Fruit fly (Drosophila melanogaster) whole organism, embryonic: ENCODE results near the gene Actn3.

Experiments used
- Adf1 ChIP-seq: fragments of 200-800 bp; sonication (Bioruptor generic); IDR thresholded peaks from 2 replicates; pipeline ENCODE4 v1.3.6; 2022; ENCODE audit warnings: missing biosample characterization, missing genetic modification characterization
- Antp ChIP-seq: fragments of 200-800 bp; sonication (Bioruptor generic); optimal IDR thresholded peaks from 3 replicates; lab custom pipeline; 2016; ENCODE audit warnings: missing biosample characterization, missing genetic modification characterization
- Blimp-1 ChIP-seq: fragments of 200-800 bp; sonication (Bioruptor generic); optimal IDR thresholded peaks from 3 replicates; lab custom pipeline; 2018; ENCODE audit warnings: missing biosample characterization, missing genetic modification characterization, mild to moderate bottlenecking, moderate library complexity, missing genetic modification reagents
- CG10959 ChIP-seq: fragments of 200-800 bp; sonication (Bioruptor generic); IDR thresholded peaks from 2 replicates; pipeline ENCODE4 v1.3.6; 2022; ENCODE audit warnings: missing biosample characterization, missing genetic modification characterization
- CG12236 ChIP-seq: fragments of 200-800 bp; sonication (Bioruptor generic); optimal IDR thresholded peaks from 2 replicates; lab custom pipeline; 2016; ENCODE audit warnings: missing biosample characterization, missing genetic modification characterization
- CG13287 ChIP-seq: fragments of 200-800 bp; sonication (Bioruptor generic); IDR thresholded peaks from 2 replicates; pipeline ENCODE4 v1.3.6; 2022; ENCODE audit warnings: missing biosample characterization, missing genetic modification characterization; ENCODE audit not compliant: partially characterized antibody
- CG14710 ChIP-seq: fragments of 200-800 bp; sonication (Bioruptor generic); optimal IDR thresholded peaks from 3 replicates; lab custom pipeline; 2019; ENCODE audit warnings: missing biosample characterization, mild to moderate bottlenecking, missing genetic modification characterization, moderate library complexity
- CG32532 ChIP-seq: fragments of 200-800 bp; sonication (Bioruptor generic); IDR thresholded peaks from 2 replicates; pipeline ENCODE4 v1.3.6; 2022; ENCODE audit warnings: missing biosample characterization, missing genetic modification characterization
- CG3838 ChIP-seq: fragments of 200-800 bp; sonication (Bioruptor generic); optimal IDR thresholded peaks from 3 replicates; lab custom pipeline; 2016; ENCODE audit warnings: missing biosample characterization, missing genetic modification characterization
- CG6175 ChIP-seq: fragments of 200-800 bp; sonication (Bioruptor generic); IDR thresholded peaks from 3 replicates; pipeline ENCODE4 v1.3.6; 2022; ENCODE audit warnings: missing biosample characterization, missing genetic modification characterization
- CG7839 ChIP-seq: fragments of 200-800 bp; sonication (Bioruptor generic); optimal IDR thresholded peaks from 3 replicates; lab custom pipeline; 2018; ENCODE audit warnings: missing biosample characterization, mild to moderate bottlenecking, missing genetic modification characterization, moderate library complexity
- Dbx ChIP-seq: fragments of 200-800 bp; sonication (Bioruptor generic); IDR thresholded peaks from 3 replicates; pipeline ENCODE4 v1.3.6; 2022; ENCODE audit warnings: missing biosample characterization, missing genetic modification characterization
- Ets65A ChIP-seq: fragments of 200-800 bp; sonication (Bioruptor generic); peaks from one replicate; lab custom pipeline; 2016; ENCODE audit warnings: missing biosample characterization, missing genetic modification characterization
- GATAe ChIP-seq: fragments of 200-800 bp; sonication (Bioruptor generic); conservative IDR thresholded peaks from 2 replicates; pipeline ENCODE4 v1.3.6; 2022; ENCODE audit warnings: missing biosample characterization, missing genetic modification characterization
- Gug ChIP-seq: fragments of 200-800 bp; sonication (Bioruptor generic); IDR thresholded peaks from 4 replicates; pipeline ENCODE4 v1.3.6; 2022; ENCODE audit warnings: missing biosample characterization, missing genetic modification characterization
- H2.0 ChIP-seq: fragments of 200-800 bp; sonication (Bioruptor generic); IDR thresholded peaks from 2 replicates; pipeline ENCODE4 v1.3.6; 2022; ENCODE audit warnings: missing biosample characterization, missing genetic modification characterization
- MBD-R2 ChIP-seq: fragments of 200-800 bp; sonication (Bioruptor generic); IDR thresholded peaks from 2 replicates; pipeline ENCODE4 v1.3.6; 2022; ENCODE audit warnings: missing biosample characterization, missing genetic modification characterization
- Nf-YA ChIP-seq: fragments of 200-800 bp; sonication (Bioruptor generic); IDR thresholded peaks from 2 replicates; pipeline ENCODE4 v1.3.6; 2022; ENCODE audit warnings: missing biosample characterization, missing genetic modification characterization
- Oli ChIP-seq: fragments of 200-800 bp; sonication (Bioruptor generic); optimal IDR thresholded peaks from 2 replicates; lab custom pipeline; 2018; ENCODE audit warnings: missing biosample characterization, mild to moderate bottlenecking, missing genetic modification characterization, moderate library complexity
- PHDP ChIP-seq: fragments of 200-800 bp; sonication (Bioruptor generic); optimal IDR thresholded peaks from 3 replicates; lab custom pipeline; 2018; ENCODE audit warnings: missing biosample characterization, mild to moderate bottlenecking, missing genetic modification characterization, moderate library complexity
- chif ChIP-seq, 2 experiments: fragments of 200-800 bp; sonication (Bioruptor generic); optimal IDR thresholded peaks; 3 replicates each; lab custom pipeline; 2016; ENCODE audit warnings: missing biosample characterization in 2 of 2, missing genetic modification characterization in 2 of 2
- disco-r ChIP-seq: fragments of 200-800 bp; sonication (Bioruptor generic); optimal IDR thresholded peaks from 2 replicates; lab custom pipeline; 2016; ENCODE audit warnings: missing biosample characterization, missing genetic modification characterization
- dmrt11E ChIP-seq: fragments of 200-800 bp; sonication (Bioruptor generic); optimal IDR thresholded peaks from 3 replicates; lab custom pipeline; 2018; ENCODE audit warnings: missing biosample characterization, mild to moderate bottlenecking, missing genetic modification characterization, moderate library complexity
- dpn ChIP-seq, 2 experiments: fragments of 200-800 bp; sonication (Bioruptor generic); optimal IDR thresholded peaks; 3 replicates each; lab custom pipeline; 2016; ENCODE audit warnings: missing biosample characterization in 2 of 2, missing genetic modification characterization in 2 of 2
- gsb-n ChIP-seq: fragments of 200-800 bp; sonication (Bioruptor generic); optimal IDR thresholded peaks from 3 replicates; lab custom pipeline; 2018; ENCODE audit warnings: missing biosample characterization, mild to moderate bottlenecking, missing genetic modification characterization
- jing ChIP-seq: fragments of 200-800 bp; sonication (Bioruptor generic); optimal IDR thresholded peaks from 2 replicates; lab custom pipeline; 2018; ENCODE audit warnings: missing biosample characterization, mild to moderate bottlenecking, missing genetic modification characterization
- jumu ChIP-seq: fragments of 200-800 bp; sonication (Bioruptor generic); optimal IDR thresholded peaks from 3 replicates; lab custom pipeline; 2016; ENCODE audit warnings: missing biosample characterization, missing genetic modification characterization
- nerfin-1 ChIP-seq: fragments of 200-800 bp; sonication (Bioruptor generic); optimal IDR thresholded peaks from 3 replicates; lab custom pipeline; 2019; ENCODE audit warnings: missing biosample characterization, mild to moderate bottlenecking, missing genetic modification characterization, moderate library complexity
- oc ChIP-seq: fragments of 200-800 bp; sonication (Bioruptor generic); optimal IDR thresholded peaks from 2 replicates; lab custom pipeline; 2018; ENCODE audit warnings: missing biosample characterization, mild to moderate bottlenecking, missing genetic modification characterization, moderate library complexity
- onecut ChIP-seq: fragments of 200-800 bp; sonication (Bioruptor generic); IDR thresholded peaks from 2 replicates; pipeline ENCODE4 v1.3.6; 2022; ENCODE audit warnings: missing biosample characterization, missing genetic modification characterization
- otp ChIP-seq: fragments of 200-800 bp; sonication (Bioruptor generic); IDR thresholded peaks from 3 replicates; pipeline ENCODE4, ENCODE4 v1.3.6; 2022; ENCODE audit warnings: missing biosample characterization, missing genetic modification characterization
- pan ChIP-seq, 4 experiments: fragments of >200 bp in 3 of 4; fragments of 200-800 bp in 1 of 4; sonication (Bioruptor generic) in 1 of 4; optimal IDR thresholded peaks in 3 of 4; IDR thresholded peaks in 1 of 4; 2 replicates each; pipeline versions ENCODE4 v1.3.6 to Lab custom; 2017 to 2022; ENCODE audit warnings: missing biosample characterization in 2 of 4, missing genetic modification characterization in 2 of 4, mixed read lengths in 1 of 4
- peb ChIP-seq: fragments of 200-800 bp; sonication (Bioruptor generic); IDR thresholded peaks from 2 replicates; pipeline ENCODE4 v1.3.6; 2022; ENCODE audit warnings: missing biosample characterization, missing genetic modification characterization
- pros ChIP-seq: fragments of 200-800 bp; sonication (Bioruptor generic); optimal IDR thresholded peaks from 3 replicates; lab custom pipeline; 2019; ENCODE audit warnings: missing biosample characterization, mild to moderate bottlenecking, missing genetic modification characterization, moderate library complexity
- schlank ChIP-seq: fragments of 200-800 bp; sonication (Bioruptor generic); optimal IDR thresholded peaks from 2 replicates; lab custom pipeline; 2018; ENCODE audit warnings: missing biosample characterization, mild to moderate bottlenecking, missing genetic modification characterization
- scrt ChIP-seq: fragments of 200-800 bp; sonication (Bioruptor generic); optimal IDR thresholded peaks from 2 replicates; lab custom pipeline; 2018; ENCODE audit warnings: missing biosample characterization, mild to moderate bottlenecking, missing genetic modification characterization, moderate library complexity
- slp2 ChIP-seq: fragments of 200-800 bp; sonication (Bioruptor generic); optimal IDR thresholded peaks from 2 replicates; lab custom pipeline; 2016; ENCODE audit warnings: missing biosample characterization, missing genetic modification characterization
- sna ChIP-seq: fragments of 200-800 bp; sonication (Bioruptor generic); IDR thresholded peaks from 2 replicates; pipeline ENCODE4 v1.3.6; 2022; ENCODE audit warnings: missing biosample characterization, missing genetic modification characterization; ENCODE audit not compliant: partially characterized antibody
- tna ChIP-seq: fragments of 200-800 bp; sonication (Bioruptor generic); IDR thresholded peaks from 2 replicates; pipeline ENCODE4 v1.3.6; 2022; ENCODE audit warnings: missing biosample characterization, missing genetic modification characterization; ENCODE audit not compliant: partially characterized antibody

Actn3 gene

dm6 chr3R:17020956-17021355, 43.4 kb upstream of the Actn3 start, which contains the start of gene Adsl (continued):
- TF ChIP-seq Nf-YA (GFP tag; lab: Robert Waterston, UW) (peak; percentile 49; the same call in 1 of the 2 replicates), dpn (GFP tag; optimal IDR thresholded peaks at IDR 0.05; lab: Kevin White, UChicago) (peak; percentile 2 to 9), Adf1 (GFP tag; lab: Robert Waterston, UW) (no peak), jing (GFP tag; lab: Kevin White, UChicago) (no peak), Antp (GFP tag; lab: Kevin White, UChicago) (no peak), CG12236 (GFP tag; lab: Kevin White, UChicago) (no peak), gsb-n (tag; lab: Kevin White, UChicago) (peak; percentile 83), pan (optimal IDR thresholded peaks at IDR 0.05; lab: Kevin White, UChicago) (no peak), pan (GFP tag; optimal IDR thresholded peaks at IDR 0.05 in 1 of 2, IDR thresholded peaks at IDR 0.05 in 1 of 2) (peak in 1 of 2 experiments; percentile 65), slp2 (GFP tag; lab: Kevin White, UChicago) (peak; percentile 46), nerfin-1 (no peak), chif (GFP tag; optimal IDR thresholded peaks at IDR 0.05; lab: Kevin White, UChicago) (peak in 1 of 2 experiments; percentile 26), dmrt11E (tag; lab: Kevin White, UChicago) (peak; percentile 69), CG13287 (GFP tag; lab: Robert Waterston, UW) (peak; percentile 60; the same call in 1 of the 2 replicates), Gug (GFP tag; lab: Robert Waterston, UW) (no peak), CG7839 (tag; lab: Kevin White, UChicago) (no peak), disco-r (no peak), CG10959 (GFP tag; lab: Robert Waterston, UW) (no peak), schlank (peak; percentile 49), CG3838 (GFP tag; lab: Kevin White, UChicago) (no peak), otp (GFP tag; lab: Robert Waterston, UW) (peak; percentile 68; the same call in 2 of the 3 replicates), CG32532 (GFP tag; lab: Robert Waterston, UW) (peak; percentile 51; the same call in 1 of the 2 replicates), CG6175 (GFP tag; lab: Robert Waterston, UW) (no peak), jumu (no peak)

- no peak for TF ChIP-seq PHDP
- TF ChIP-seq Ets65A: peak; percentile 55
These were observed 41.4 kb upstream of the Actn3 start for dm6 chr3R:17018902-17019527.

dm6 chr3R:17016193-17016592, 38.6 kb upstream of the Actn3 start:
- TF ChIP-seq peb (GFP tag; lab: Robert Waterston, UW) (no peak), GATAe (GFP tag; lab: Robert Waterston, UW) (no peak), Blimp-1 (GFP tag; lab: Kevin White, UChicago) (peak; percentile 64), otp (GFP tag; lab: Robert Waterston, UW) (no peak), Dbx (GFP tag; lab: Robert Waterston, UW) (no peak), MBD-R2 (GFP tag; lab: Robert Waterston, UW) (no peak), tna (no peak), pros (no peak), onecut (peak; percentile 37), Oli (tag; lab: Kevin White, UChicago) (no peak), sna (no peak), CG14710 (tag; lab: Kevin White, UChicago) (no peak), scrt (GFP tag; lab: Kevin White, UChicago) (no peak), oc (tag; lab: Kevin White, UChicago) (peak; percentile 71), H2.0 (GFP tag; lab: Robert Waterston, UW) (no peak)
